Worm (Caenorhabditis elegans): ENCODE measurements around the gene agxt-1.

agxt-1 gene

ce11 chrII:8853238-8853637 is 7.8 kb downstream of the agxt-1 start:
- TF ChIP-seq dmd-6 (GFP tag; IDR thresholded peaks at IDR 0.05) (no peak), lsy-2 (tag; optimal IDR thresholded peaks at IDR 0.05) (no peak), aha-1 (tag) (peak; percentile 54)

ce11 chrII:8853960-8854359 is 8.6 kb downstream of the agxt-1 start:
- TF ChIP-seq dmd-9 (GFP tag; IDR thresholded peaks at IDR 0.05) (no peak), hlh-11 (tag; optimal IDR thresholded peaks at IDR 0.05) (peak; percentile 60), daf-8 (GFP tag; IDR thresholded peaks at IDR 0.05) (no peak), mxl-3 (GFP tag; optimal IDR thresholded peaks at IDR 0.05) (peak; percentile 33), nhr-28 (tag; optimal IDR thresholded peaks at IDR 0.05) (peak; percentile 47), mdl-1 (tag; optimal IDR thresholded peaks at IDR 0.05) (peak in 1 of 2 experiments; percentile 19), nhr-48 (tag; optimal IDR thresholded peaks at IDR 0.05) (peak; percentile 68)

ce11 chrII:8854874-8855273 is 9.5 kb downstream of the agxt-1 start:
- TF ChIP-seq lin-29 (GFP tag; IDR thresholded peaks at IDR 0.05), result no peak
- peak in 1 of 2 experiments; percentile 81 for TF ChIP-seq unc-62 (GFP tag; optimal IDR thresholded peaks at IDR 0.05 in 1 of 2)
- TF ChIP-seq unc-62 (tag; optimal IDR thresholded peaks at IDR 0.05), result no peak

ce11 chrII:8856524-8856923 is 11.1 kb downstream of the agxt-1 start:
- TF ChIP-seq zfp-3 (GFP tag; conservative IDR thresholded peaks at IDR 0.05) (no peak), Y75B8A.6 (GFP tag; IDR thresholded peaks at IDR 0.05) (no peak), tra-1 (GFP tag; IDR thresholded peaks at IDR 0.05) (no peak), T20F7.1 (GFP tag; optimal IDR thresholded peaks at IDR 0.05) (no peak), dmd-8 (GFP tag; IDR thresholded peaks at IDR 0.05) (no peak), aha-1 (tag) (no peak), nhr-76 (tag; optimal IDR thresholded peaks at IDR 0.05) (no peak), unc-39 (tag; optimal IDR thresholded peaks at IDR 0.05) (no peak), Y5F2A.4 (GFP tag; optimal IDR thresholded peaks at IDR 0.05) (no peak)

ce11 chrII:8857074-8857473 is 11.7 kb downstream of the agxt-1 start:
- peak; percentile 92 for TF ChIP-seq aha-1 (tag)
- TF ChIP-seq nhr-11 (tag; optimal IDR thresholded peaks at IDR 0.05), result no peak

- TF ChIP-seq unc-62 (GFP tag; optimal IDR thresholded peaks at IDR 0.05 in 1 of 2), result peak in 1 of 2 experiments; percentile 40
- no peak for TF ChIP-seq unc-62 (tag; optimal IDR thresholded peaks at IDR 0.05)
- TF ChIP-seq tra-1 (GFP tag; IDR thresholded peaks at IDR 0.05), result no peak
Measured at ce11 chrII:8859596-8859995, 14.2 kb downstream of the agxt-1 start, which contains the start of gene snb-6. snb-6 (minus strand) TSS chrII:8859696.

ce11 chrII:8865078-8865477 is 19.7 kb downstream of the agxt-1 start, which contains the start of gene npr-20:
npr-20 (minus strand) TSS chrII:8865178.
- TF ChIP-seq dpl-1 (GFP tag; optimal IDR thresholded peaks at IDR 0.05) (no peak), duxl-1 (tag; optimal IDR thresholded peaks at IDR 0.05; ENCODE audit: poor library complexity) (no peak), unc-130 (GFP tag; optimal IDR thresholded peaks at IDR 0.05) (no peak)

ce11 chrII:8866844-8867243 is 21.4 kb downstream of the agxt-1 start:
- peak; percentile 76 for TF ChIP-seq dmd-6 (GFP tag; IDR thresholded peaks at IDR 0.05)
- no peak for TF ChIP-seq F44E2.7 (GFP tag; IDR thresholded peaks at IDR 0.05)
- TF ChIP-seq mxl-3 (GFP tag; optimal IDR thresholded peaks at IDR 0.05), result no peak
- peak; percentile 34 for TF ChIP-seq nhr-28 (tag; optimal IDR thresholded peaks at IDR 0.05)
- peak; percentile 8 for TF ChIP-seq hlh-30 (tag; optimal IDR thresholded peaks at IDR 0.05; ENCODE audit: insufficient read depth)
- TF ChIP-seq pqm-1 (tag; optimal IDR thresholded peaks at IDR 0.05), result peak; percentile 80
- peak; percentile 58 for TF ChIP-seq hlh-11 (tag; optimal IDR thresholded peaks at IDR 0.05)
- TF ChIP-seq F10B5.3 (tag; optimal IDR thresholded peaks at IDR 0.05), result no peak
- no peak for TF ChIP-seq tag-97 (GFP tag; IDR thresholded peaks at IDR 0.05)
- TF ChIP-seq aha-1 (tag), result peak; percentile 25
- no peak for TF ChIP-seq mes-2 (tag; optimal IDR thresholded peaks at IDR 0.05; ENCODE audit: poor library complexity, severe bottlenecking)
